Worm (Caenorhabditis elegans): Measurements from ENCODE around the gene fbxa-172.
"Not testable (repeated sequence)": the region's sequence is repeated elsewhere in the genome, so short reads cannot be mapped to it uniquely, and the experiment has no call there.

fbxa-172 gene

DNA sequence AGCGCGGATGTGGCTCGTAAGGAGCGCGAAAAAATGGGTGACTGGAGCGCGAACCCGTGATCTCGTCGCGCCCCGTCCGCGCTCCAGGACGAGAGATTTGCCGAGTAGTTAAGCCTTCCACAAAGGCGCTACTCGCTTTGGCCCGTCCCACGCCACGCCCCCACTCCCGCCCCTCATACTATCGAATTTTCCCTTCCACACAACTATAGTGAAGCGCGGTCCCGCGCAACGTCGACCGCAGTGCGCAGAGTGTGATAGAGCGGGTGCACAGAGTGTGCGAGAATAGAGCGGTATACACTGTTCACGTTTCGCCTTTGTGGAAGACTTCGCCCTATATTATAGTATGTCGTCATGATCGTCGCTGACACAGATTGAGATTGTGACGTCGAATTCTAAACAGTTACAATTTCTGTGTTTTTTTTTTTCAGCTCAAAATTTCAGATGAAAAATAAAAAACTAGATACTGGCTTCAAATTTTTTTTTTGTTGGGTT, 25.4 kb downstream of the fbxa-172 start, which contains the start of gene fbxa-133:
TSS of gene fbxa-133 (plus strand) at position 442 of the 492 bp plus-strand sequence.
- TF ChIP-seq scrt-1, pes-1, flt-1 (GFP tag; IDR thresholded peaks at IDR 0.05): not testable (repeated sequence)

DNA sequence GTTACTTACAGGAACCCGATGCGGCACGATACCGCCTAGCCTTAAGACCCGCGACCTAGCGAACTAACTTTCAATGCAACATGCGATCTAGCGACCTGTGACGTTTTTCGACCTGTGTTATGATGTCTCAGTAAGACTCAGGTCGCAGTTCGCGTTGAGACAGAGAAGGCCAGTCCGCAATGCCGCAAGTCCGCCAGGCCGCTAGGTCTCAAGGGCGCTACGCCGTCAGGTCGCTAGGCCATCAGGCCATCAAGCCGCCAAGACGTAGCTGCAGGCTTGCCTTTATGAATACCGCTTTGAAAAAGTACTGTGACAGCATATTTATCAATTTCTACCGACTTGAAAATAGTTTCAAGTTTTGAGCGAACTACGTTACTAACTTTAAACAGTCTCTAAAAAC, 36.6 kb downstream of the fbxa-172 start:
- TF ChIP-seq ama-1 (optimal IDR thresholded peaks at IDR 0.05) (no peak), flt-1 (GFP tag; IDR thresholded peaks at IDR 0.05) (no peak), sea-1 (GFP tag; conservative IDR thresholded peaks at IDR 0.05) (no peak), pes-1 (GFP tag; IDR thresholded peaks at IDR 0.05) (no peak), scrt-1 (GFP tag; IDR thresholded peaks at IDR 0.05) (no peak), hmbx-1 (tag; optimal IDR thresholded peaks at IDR 0.05) (no peak), tbx-11 (GFP tag; IDR thresholded peaks at IDR 0.05) (no peak), B0310.2 (tag; optimal IDR thresholded peaks at IDR 0.05) (no peak), ets-7 (tag; optimal IDR thresholded peaks at IDR 0.05) (no peak)

DNA sequence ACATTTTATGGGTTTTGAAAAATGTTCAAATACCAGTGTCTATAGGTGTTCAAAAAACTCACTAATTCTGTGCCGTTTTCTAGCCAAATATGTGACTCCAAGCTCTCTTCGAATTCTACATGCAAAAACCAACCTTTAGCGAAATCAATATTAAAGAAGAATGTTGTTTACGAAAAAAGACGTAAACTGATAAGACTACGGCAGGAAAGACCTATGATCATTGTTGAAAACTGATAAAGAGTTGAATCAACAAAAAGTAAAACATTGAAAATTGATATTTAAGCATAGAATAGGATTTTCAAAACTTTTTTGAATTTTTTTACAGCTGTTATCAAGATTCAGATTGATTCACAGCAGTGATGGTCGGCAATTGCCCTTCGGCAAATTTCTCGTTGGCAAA, 39.8 kb downstream of the fbxa-172 start, which contains the start of gene Y6G8.2:
TSS of gene Y6G8.2 (minus strand) at position 147 of the 400 bp plus-strand sequence.
- TF ChIP-seq flt-1 (GFP tag; IDR thresholded peaks at IDR 0.05) (no peak), pes-1 (GFP tag; IDR thresholded peaks at IDR 0.05) (no peak), ceh-36 (tag; optimal IDR thresholded peaks at IDR 0.05) (no peak), ceh-13 (GFP tag; optimal IDR thresholded peaks at IDR 0.05) (no peak), hmbx-1 (tag; optimal IDR thresholded peaks at IDR 0.05) (no peak), ama-1 (optimal IDR thresholded peaks at IDR 0.05) (no peak), sea-1 (GFP tag; conservative IDR thresholded peaks at IDR 0.05) (no peak), B0310.2 (tag; optimal IDR thresholded peaks at IDR 0.05) (no peak), aly-1 (tag; optimal IDR thresholded peaks at IDR 0.05) (no peak), tbx-11 (GFP tag; IDR thresholded peaks at IDR 0.05) (no peak), hmg-4 (GFP tag; optimal IDR thresholded peaks at IDR 0.05) (no peak), hnd-1 (tag; optimal IDR thresholded peaks at IDR 0.05) (no peak), scrt-1 (GFP tag; IDR thresholded peaks at IDR 0.05) (no peak), F13C5.2 (tag; optimal IDR thresholded peaks at IDR 0.05) (no peak), tbx-37 (GFP tag; conservative IDR thresholded peaks at IDR 0.05) (no peak), tra-4 (tag; optimal IDR thresholded peaks at IDR 0.05) (no peak), ets-7 (tag; optimal IDR thresholded peaks at IDR 0.05) (no peak)

DNA sequence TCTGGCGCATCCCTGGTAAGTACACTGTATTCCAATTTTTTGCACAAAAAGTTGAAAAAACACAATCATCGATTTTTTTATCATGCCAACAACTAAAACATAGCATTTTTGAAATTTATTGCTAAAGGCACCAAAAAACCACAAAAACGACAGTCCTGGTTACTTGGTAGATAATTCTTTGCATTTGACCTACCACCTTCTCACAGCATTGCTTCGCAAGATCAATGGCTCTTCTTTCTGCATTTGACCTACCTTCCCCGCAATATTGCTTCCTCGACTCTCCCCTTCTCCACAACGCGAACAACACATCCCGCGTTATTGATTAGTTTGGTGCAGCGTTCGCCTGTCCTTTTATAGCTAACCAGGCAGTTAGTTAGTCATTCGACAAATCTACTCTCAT, 42.5 kb downstream of the fbxa-172 start, which contains the start of gene ztf-25:
TSS of gene ztf-25 (plus strand) at position 301 of the 400 bp plus-strand sequence.
- TF ChIP-seq hnd-1 (tag; optimal IDR thresholded peaks at IDR 0.05) (no peak), tra-4 (tag; optimal IDR thresholded peaks at IDR 0.05) (no peak), tbx-37 (GFP tag; conservative IDR thresholded peaks at IDR 0.05) (no peak), ceh-36 (tag; optimal IDR thresholded peaks at IDR 0.05) (no peak), scrt-1 (GFP tag; IDR thresholded peaks at IDR 0.05) (no peak), ceh-13 (GFP tag; optimal IDR thresholded peaks at IDR 0.05) (no peak), sea-1 (GFP tag; conservative IDR thresholded peaks at IDR 0.05) (no peak), B0310.2 (tag; optimal IDR thresholded peaks at IDR 0.05) (no peak), pes-1 (GFP tag; IDR thresholded peaks at IDR 0.05) (no peak), flt-1 (GFP tag; IDR thresholded peaks at IDR 0.05) (no peak), tbx-11 (GFP tag; IDR thresholded peaks at IDR 0.05) (no peak), ama-1 (optimal IDR thresholded peaks at IDR 0.05) (no peak), hmg-4 (GFP tag; optimal IDR thresholded peaks at IDR 0.05) (no peak), ets-7 (tag; optimal IDR thresholded peaks at IDR 0.05) (no peak), F13C5.2 (tag; optimal IDR thresholded peaks at IDR 0.05) (no peak)

DNA sequence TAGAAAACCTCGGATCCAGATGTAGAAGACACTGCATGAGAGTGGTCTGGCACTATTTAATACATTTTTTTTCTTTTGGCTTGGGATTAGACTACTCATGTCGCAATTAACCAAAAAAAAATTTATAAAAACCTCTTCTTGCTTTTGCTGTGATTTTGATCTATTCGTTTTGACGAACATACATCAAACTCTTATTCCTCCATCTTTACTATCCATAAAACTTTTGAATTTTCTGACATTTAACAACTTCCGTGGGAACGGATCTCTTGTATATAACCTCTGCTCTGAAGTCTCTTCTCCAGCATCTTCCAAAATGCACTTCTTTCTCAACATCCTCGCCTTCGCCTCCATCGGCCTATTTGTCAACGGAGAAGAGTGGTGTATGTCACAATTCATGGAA, 47.0 kb downstream of the fbxa-172 start, which contains the start of gene Y6G8.16:
TSS of gene Y6G8.16 (plus strand) at position 301 of the 400 bp plus-strand sequence.
- not testable (repeated sequence) for TF ChIP-seq ceh-36, tra-4, B0310.2 (tag; optimal IDR thresholded peaks at IDR 0.05)

DNA sequence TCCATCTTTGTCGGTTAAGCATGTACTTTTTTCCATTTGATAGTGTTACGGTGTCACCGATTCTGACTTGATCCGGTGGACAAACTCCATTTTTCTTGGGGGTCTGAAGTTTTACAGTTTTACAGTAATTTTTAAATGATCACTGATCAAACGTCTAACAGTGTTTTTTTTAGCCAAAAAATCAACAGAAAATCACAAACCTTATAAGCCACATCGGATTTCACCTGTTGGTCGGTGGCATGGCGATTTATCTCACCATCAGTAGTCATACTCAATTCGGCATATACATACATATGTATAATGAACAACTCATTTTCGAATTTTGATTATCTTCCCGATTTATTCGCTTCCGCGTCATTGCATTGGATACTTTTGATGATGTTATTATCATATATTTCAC, 48.8 kb downstream of the fbxa-172 start, which contains the start of gene srz-91:
TSS of gene srz-91 (plus strand) at position 301 of the 400 bp plus-strand sequence.
- TF ChIP-seq ceh-13 (GFP tag; optimal IDR thresholded peaks at IDR 0.05) (no peak), tbx-37 (GFP tag; conservative IDR thresholded peaks at IDR 0.05) (no peak), hmg-4 (GFP tag; optimal IDR thresholded peaks at IDR 0.05) (no peak), F13C5.2 (tag; optimal IDR thresholded peaks at IDR 0.05) (no peak), aly-1 (tag; optimal IDR thresholded peaks at IDR 0.05) (no peak), ets-7 (tag; optimal IDR thresholded peaks at IDR 0.05) (no peak), tra-4 (tag; optimal IDR thresholded peaks at IDR 0.05) (no peak), hnd-1 (tag; optimal IDR thresholded peaks at IDR 0.05) (no peak), ceh-36 (tag; optimal IDR thresholded peaks at IDR 0.05) (no peak), flt-1 (GFP tag; IDR thresholded peaks at IDR 0.05) (no peak), hmbx-1 (tag; optimal IDR thresholded peaks at IDR 0.05) (no peak), ama-1 (optimal IDR thresholded peaks at IDR 0.05) (no peak), pes-1 (GFP tag; IDR thresholded peaks at IDR 0.05) (no peak), B0310.2 (tag; optimal IDR thresholded peaks at IDR 0.05) (no peak), scrt-1 (GFP tag; IDR thresholded peaks at IDR 0.05) (no peak), tbx-11 (GFP tag; IDR thresholded peaks at IDR 0.05) (no peak)

DNA sequence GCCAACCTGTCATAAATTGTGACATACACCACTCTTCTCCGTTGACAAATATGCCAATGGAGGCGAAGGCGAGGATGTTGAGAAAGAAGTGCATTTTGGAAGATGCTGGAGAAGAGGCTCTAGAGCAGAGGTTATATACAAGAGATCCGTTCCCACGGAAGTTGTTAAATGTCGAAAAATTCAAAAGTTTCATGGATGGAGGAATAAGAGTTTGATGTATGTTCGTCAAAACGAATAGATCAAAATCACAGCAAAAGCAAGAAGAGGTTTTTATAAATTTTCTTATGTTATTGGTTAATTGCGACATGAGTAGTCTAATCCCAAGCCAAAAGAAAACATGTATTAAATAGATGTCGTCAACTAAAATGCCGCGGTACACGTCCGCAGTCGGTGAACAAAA, 51.5 kb downstream of the fbxa-172 start, which contains the start of gene Y6G8.15:
TSS of gene Y6G8.15 (minus strand) at position 101 of the 400 bp plus-strand sequence.
- not testable (repeated sequence) for TF ChIP-seq tra-4 (tag; optimal IDR thresholded peaks at IDR 0.05); tbx-11 (GFP tag; IDR thresholded peaks at IDR 0.05); scrt-1 (GFP tag; IDR thresholded peaks at IDR 0.05)

Data from whole organism, early embryonic.